Fruit fly (Drosophila melanogaster): Measurements from ENCODE around the gene Cpr78Cc.

DNA sequence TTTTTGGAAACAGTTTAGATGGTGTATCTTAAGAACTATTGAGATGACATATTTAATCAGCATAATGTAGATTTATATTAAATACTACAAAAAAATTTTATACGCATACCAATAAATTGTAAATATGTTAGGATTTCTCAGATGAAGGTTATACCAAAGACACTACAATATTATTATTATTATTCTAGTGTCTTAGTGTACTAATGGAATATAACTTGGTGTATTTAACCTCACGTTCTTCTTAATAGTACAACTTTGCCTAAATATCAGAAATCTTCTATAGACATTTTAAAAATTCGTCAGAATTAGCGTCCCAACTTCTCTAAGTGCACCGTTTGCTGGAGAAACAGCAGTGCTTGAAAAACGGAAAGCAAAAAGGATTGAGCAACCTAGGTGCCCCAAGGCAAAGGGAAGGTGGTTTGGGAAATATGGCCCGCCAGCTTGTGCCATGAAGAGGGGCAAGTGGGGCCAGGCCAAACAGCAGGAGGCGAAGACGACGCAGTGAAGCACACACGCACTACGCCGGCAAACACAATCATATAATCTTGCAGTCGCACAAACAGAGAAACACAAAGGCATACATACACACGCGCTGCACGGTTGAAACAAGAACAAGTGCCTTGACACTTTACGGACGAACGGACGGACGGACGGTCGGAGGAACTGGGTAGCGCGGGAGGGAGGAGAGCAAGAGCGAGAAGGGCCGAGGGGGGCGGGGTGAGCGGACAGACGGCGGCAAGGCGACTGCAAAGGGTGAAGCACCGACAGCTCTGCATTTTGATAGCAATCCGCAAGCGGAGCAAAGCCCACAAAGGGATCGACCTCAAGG is 47.2 kb upstream of the Cpr78Cc start:
- TF ChIP-seq Hr38 (GFP tag; optimal IDR thresholded peaks at IDR 0.05) = no peak
- peak; percentile 69 for TF ChIP-seq svp (GFP tag)
- peak; percentile 68 for TF ChIP-seq topi (GFP tag; optimal IDR thresholded peaks at IDR 0.05)
- TF ChIP-seq CG8119 (GFP tag; IDR thresholded peaks at IDR 0.05) = no peak
- peak; percentile 80 for TF ChIP-seq Ets96B (tag; optimal IDR thresholded peaks at IDR 0.05)
- peak; percentile 83 for TF ChIP-seq CG10631 (GFP tag; optimal IDR thresholded peaks at IDR 0.05)
- TF ChIP-seq Eip75B (GFP tag; optimal IDR thresholded peaks at IDR 0.05) = peak; percentile 27
- TF ChIP-seq CG1621 (tag; optimal IDR thresholded peaks at IDR 0.05) = no peak
- peak; percentile 99 for TF ChIP-seq Eip78C (GFP tag)
- TF ChIP-seq CG34406 (GFP tag; optimal IDR thresholded peaks at IDR 0.05) = peak; percentile 53
- peak; percentile 51 for TF ChIP-seq cyc (GFP tag; optimal IDR thresholded peaks at IDR 0.05)
- TF ChIP-seq Sox102F (GFP tag; optimal IDR thresholded peaks at IDR 0.05) = peak; percentile 4
- TF ChIP-seq CG16779 (tag; optimal IDR thresholded peaks at IDR 0.05) = peak; percentile 34
